Worm (Caenorhabditis elegans): Measurements from ENCODE around the gene flp-16.

Gene flp-16

DNA sequence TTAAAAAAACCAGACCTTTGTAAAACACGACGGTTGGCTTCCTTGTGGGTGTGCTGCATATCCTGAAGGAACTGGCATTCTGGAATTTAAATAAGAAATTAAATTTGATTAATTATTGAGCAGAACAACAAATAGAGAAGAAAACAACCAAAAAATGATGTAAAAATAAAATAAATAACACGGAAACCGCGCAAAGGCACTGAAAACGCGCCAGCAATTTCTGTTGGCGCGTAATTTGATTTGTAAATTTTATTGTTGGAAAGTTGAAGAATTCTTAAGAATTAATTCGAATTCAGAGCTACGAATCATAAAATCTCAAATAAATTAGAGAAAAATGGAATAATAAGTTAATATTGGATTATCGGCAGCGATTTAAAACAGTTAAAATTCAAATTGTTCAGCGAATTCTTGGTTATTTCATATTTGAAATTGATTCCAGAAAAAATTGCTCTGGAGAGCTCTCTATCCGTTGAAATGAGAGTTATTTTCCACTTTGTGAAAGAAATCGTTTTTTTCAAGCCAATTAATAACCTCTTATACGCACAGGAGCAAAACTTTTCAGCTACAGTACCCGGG is 2.8 kb downstream of the flp-16 start, which contains the start of gene romo-1:
TSS of gene romo-1 (minus strand) at position 79 of the 576 bp plus-strand sequence.
- TF ChIP-seq elt-2 (tag; optimal IDR thresholded peaks at IDR 0.05) = peak; percentile 35
- TF ChIP-seq nhr-43 (tag; optimal IDR thresholded peaks at IDR 0.05; ENCODE audit: poor library complexity, severe bottlenecking) = peak; percentile 59
- TF ChIP-seq mml-1 (tag; optimal IDR thresholded peaks at IDR 0.05) = no peak
- no peak for TF ChIP-seq ztf-4 (tag; optimal IDR thresholded peaks at IDR 0.05)
- TF ChIP-seq nfya-1 (tag; optimal IDR thresholded peaks at IDR 0.05; ENCODE audit: insufficient read depth) = peak; percentile 84
- TF ChIP-seq snpc-4 (tag; optimal IDR thresholded peaks at IDR 0.05) = peak; percentile 91
- TF ChIP-seq ceh-82 (tag; optimal IDR thresholded peaks at IDR 0.05) = no peak
- peak; percentile 42 for TF ChIP-seq tbx-2 (tag; optimal IDR thresholded peaks at IDR 0.05)
- no peak for TF ChIP-seq elt-1 (tag; optimal IDR thresholded peaks at IDR 0.05)
- peak; percentile 53 for TF ChIP-seq nhr-25 (tag; optimal IDR thresholded peaks at IDR 0.05)
- TF ChIP-seq lsy-12 (tag; optimal IDR thresholded peaks at IDR 0.05) = no peak
- peak; percentile 77 for TF ChIP-seq nhr-23 (tag; optimal IDR thresholded peaks at IDR 0.05)
- no peak for TF ChIP-seq nhr-28 (tag; optimal IDR thresholded peaks at IDR 0.05)
- TF ChIP-seq elt-3 (tag; optimal IDR thresholded peaks at IDR 0.05) = no peak
- TF ChIP-seq R02D3.7 (tag; optimal IDR thresholded peaks at IDR 0.05) = peak; percentile 44
- peak; percentile 53 for TF ChIP-seq hmg-11 (tag; optimal IDR thresholded peaks at IDR 0.05)
- peak; percentile 52 for TF ChIP-seq egl-5 (tag; optimal IDR thresholded peaks at IDR 0.05)
- TF ChIP-seq unc-62 (GFP tag; optimal IDR thresholded peaks at IDR 0.05) = no peak
- TF ChIP-seq mdl-1 (tag; optimal IDR thresholded peaks at IDR 0.05) = no peak
- no peak for TF ChIP-seq daf-12 (tag; optimal IDR thresholded peaks at IDR 0.05)
- no peak for TF ChIP-seq nhr-67 (tag; optimal IDR thresholded peaks at IDR 0.05)
- peak; percentile 19 for TF ChIP-seq lin-39 (tag; optimal IDR thresholded peaks at IDR 0.05)
- no peak for TF ChIP-seq fkh-2 (tag; optimal IDR thresholded peaks at IDR 0.05)
- TF ChIP-seq skn-1 (tag; optimal IDR thresholded peaks at IDR 0.05) = peak; percentile 26
- peak; percentile 77 for TF ChIP-seq lin-15B (tag; optimal IDR thresholded peaks at IDR 0.05)
- peak; percentile 90 for TF ChIP-seq pha-4 (tag; optimal IDR thresholded peaks at IDR 0.05)

DNA sequence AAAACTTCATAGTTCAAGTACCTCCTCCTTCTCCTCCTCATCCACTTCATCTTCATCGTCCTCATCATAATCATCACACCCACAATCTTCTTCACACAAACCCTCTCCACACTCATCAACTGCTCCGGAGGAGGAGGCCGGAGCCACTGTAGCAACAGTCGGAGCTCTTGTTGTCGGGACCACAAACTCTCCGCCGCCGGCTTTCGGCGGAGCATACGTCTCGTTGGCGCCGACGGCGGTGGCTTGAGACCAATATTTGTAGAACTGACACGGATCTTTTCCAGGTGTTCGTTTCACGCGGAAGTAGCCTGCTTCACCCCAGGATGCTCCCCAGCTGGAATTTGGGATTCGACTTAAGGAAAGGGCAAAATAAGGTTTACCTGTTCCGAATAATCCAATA is 4.5 kb downstream of the flp-16 start:
- TF ChIP-seq nhr-76 (tag; optimal IDR thresholded peaks at IDR 0.05) (no peak), mml-1 (tag; optimal IDR thresholded peaks at IDR 0.05) (no peak), nfya-1 (tag; optimal IDR thresholded peaks at IDR 0.05; ENCODE audit: insufficient read depth) (no peak), elt-1 (tag; optimal IDR thresholded peaks at IDR 0.05) (no peak), nhr-28 (tag; optimal IDR thresholded peaks at IDR 0.05) (no peak), sea-2 (GFP tag; optimal IDR thresholded peaks at IDR 0.05) (no peak), elt-2 (tag; optimal IDR thresholded peaks at IDR 0.05) (no peak), fkh-2 (tag; optimal IDR thresholded peaks at IDR 0.05) (no peak), ztf-4 (tag; optimal IDR thresholded peaks at IDR 0.05) (no peak), pha-4 (tag; optimal IDR thresholded peaks at IDR 0.05) (no peak), nhr-25 (tag; optimal IDR thresholded peaks at IDR 0.05) (no peak), ceh-9 (tag; optimal IDR thresholded peaks at IDR 0.05) (no peak), elt-3 (tag; optimal IDR thresholded peaks at IDR 0.05) (no peak), daf-12 (tag; optimal IDR thresholded peaks at IDR 0.05) (no peak), tbx-2 (tag; optimal IDR thresholded peaks at IDR 0.05) (no peak), egl-5 (tag; optimal IDR thresholded peaks at IDR 0.05) (no peak), nhr-12 (tag; optimal IDR thresholded peaks at IDR 0.05) (no peak), aly-2 (tag; optimal IDR thresholded peaks at IDR 0.05) (no peak), ama-1 (optimal IDR thresholded peaks at IDR 0.05) (no peak), ceh-28 (tag; optimal IDR thresholded peaks at IDR 0.05) (no peak)

DNA sequence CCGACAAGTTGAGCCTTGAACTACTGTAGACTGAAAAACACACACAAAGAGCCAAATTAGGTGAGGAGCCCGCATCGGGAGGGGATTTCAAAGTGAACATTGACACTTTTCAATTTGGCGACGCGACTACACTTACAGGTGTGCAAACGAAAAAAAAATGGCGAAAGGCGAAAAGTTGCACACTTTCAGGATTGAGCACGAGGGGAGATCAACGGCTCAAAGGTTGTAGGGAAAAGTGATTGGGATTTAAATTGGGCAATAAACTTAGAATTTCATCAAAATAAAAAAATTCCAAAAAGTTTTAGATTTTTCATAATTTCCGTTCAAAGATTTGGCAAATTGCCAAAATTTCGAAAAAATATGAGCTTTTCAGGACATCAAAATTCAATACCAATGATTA is 7.9 kb downstream of the flp-16 start, which contains the start of gene F15D4.4:
TSS of gene F15D4.4 (minus strand) at position 101 of the 400 bp plus-strand sequence.
- no peak for TF ChIP-seq ceh-82 (tag; optimal IDR thresholded peaks at IDR 0.05)
- no peak for TF ChIP-seq eor-1 (tag; optimal IDR thresholded peaks at IDR 0.05)
- TF ChIP-seq unc-39 (tag; optimal IDR thresholded peaks at IDR 0.05) = no peak
- TF ChIP-seq unc-62 (GFP tag; optimal IDR thresholded peaks at IDR 0.05) = no peak
- TF ChIP-seq nhr-77 (tag; optimal IDR thresholded peaks at IDR 0.05) = no peak
- TF ChIP-seq tbx-2 (tag; optimal IDR thresholded peaks at IDR 0.05) = no peak
- TF ChIP-seq skn-1 (tag; optimal IDR thresholded peaks at IDR 0.05) = no peak
- TF ChIP-seq lin-39 (tag; optimal IDR thresholded peaks at IDR 0.05) = no peak
- TF ChIP-seq mml-1 (tag; optimal IDR thresholded peaks at IDR 0.05) = no peak
- TF ChIP-seq daf-12 (tag; optimal IDR thresholded peaks at IDR 0.05) = no peak
- TF ChIP-seq pqm-1 (tag; optimal IDR thresholded peaks at IDR 0.05) = no peak
- no peak for TF ChIP-seq ama-1 (optimal IDR thresholded peaks at IDR 0.05)
- no peak for TF ChIP-seq aly-2 (tag; optimal IDR thresholded peaks at IDR 0.05)

Measured in whole organism, L3 larva.